Worm (Caenorhabditis elegans): ENCODE data around the gene C13G3.1.

The C13G3.1 gene

DNA sequence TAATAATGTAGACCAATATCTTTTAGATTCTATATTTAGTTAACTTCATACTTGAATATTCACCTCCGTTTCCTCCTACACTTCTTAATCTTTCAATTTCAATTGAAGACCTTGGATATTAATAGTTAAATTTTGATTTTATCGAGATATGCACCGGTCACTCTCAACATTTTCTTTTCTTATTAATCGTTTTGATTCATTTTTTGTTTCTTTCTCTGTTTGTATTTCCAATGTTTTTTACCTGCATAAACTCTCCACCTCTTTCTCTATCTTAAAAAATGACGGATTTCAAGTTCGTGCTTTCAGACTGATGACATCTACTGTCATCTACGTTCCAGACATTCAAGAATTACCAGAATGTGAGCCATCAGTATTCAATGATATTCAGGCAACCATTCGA lies 20.5 kb downstream of the C13G3.1 start, which contains the start of gene frpr-9:
Gene frpr-9 (plus strand): TSS at position 301 of the 400 bp plus-strand sequence.
- TF ChIP-seq ztf-11 (tag; optimal IDR thresholded peaks at IDR 0.05) (no peak), ceh-28 (tag; optimal IDR thresholded peaks at IDR 0.05) (no peak), elt-1 (tag; optimal IDR thresholded peaks at IDR 0.05) (no peak), ZK546.5 (tag; optimal IDR thresholded peaks at IDR 0.05) (no peak), nhr-23 (tag; optimal IDR thresholded peaks at IDR 0.05) (no peak), zag-1 (tag; optimal IDR thresholded peaks at IDR 0.05) (no peak), R02D3.7 (tag; optimal IDR thresholded peaks at IDR 0.05) (no peak), mdl-1 (tag; optimal IDR thresholded peaks at IDR 0.05) (no peak), daf-12 (tag; optimal IDR thresholded peaks at IDR 0.05) (no peak), skn-1 (tag; optimal IDR thresholded peaks at IDR 0.05) (no peak), unc-62 (GFP tag; optimal IDR thresholded peaks at IDR 0.05) (no peak), nhr-12 (tag; optimal IDR thresholded peaks at IDR 0.05) (no peak), fkh-10 (GFP tag; optimal IDR thresholded peaks at IDR 0.05) (no peak), lin-15B (tag; optimal IDR thresholded peaks at IDR 0.05) (no peak), fos-1 (tag; optimal IDR thresholded peaks at IDR 0.05) (no peak), tbx-2 (tag; optimal IDR thresholded peaks at IDR 0.05) (no peak), nhr-43 (tag; optimal IDR thresholded peaks at IDR 0.05; ENCODE audit: poor library complexity, severe bottlenecking) (no peak)

- TF ChIP-seq zag-1 (tag; optimal IDR thresholded peaks at IDR 0.05) (no peak), ztf-4 (tag; optimal IDR thresholded peaks at IDR 0.05) (no peak), nhr-11 (tag; optimal IDR thresholded peaks at IDR 0.05) (no peak), mdl-1 (tag; optimal IDR thresholded peaks at IDR 0.05) (no peak), elt-3 (tag; optimal IDR thresholded peaks at IDR 0.05) (no peak), eor-1 (tag; optimal IDR thresholded peaks at IDR 0.05) (no peak), elt-2 (tag; optimal IDR thresholded peaks at IDR 0.05) (no peak), skn-1 (tag; optimal IDR thresholded peaks at IDR 0.05) (no peak), nhr-76 (tag; optimal IDR thresholded peaks at IDR 0.05) (no peak)
Observed at ce11 chrV:10981113-10981512, 31.2 kb downstream of the C13G3.1 start, which contains the start of gene fig-1. fig-1 (minus strand) TSS chrV:10981213.

DNA sequence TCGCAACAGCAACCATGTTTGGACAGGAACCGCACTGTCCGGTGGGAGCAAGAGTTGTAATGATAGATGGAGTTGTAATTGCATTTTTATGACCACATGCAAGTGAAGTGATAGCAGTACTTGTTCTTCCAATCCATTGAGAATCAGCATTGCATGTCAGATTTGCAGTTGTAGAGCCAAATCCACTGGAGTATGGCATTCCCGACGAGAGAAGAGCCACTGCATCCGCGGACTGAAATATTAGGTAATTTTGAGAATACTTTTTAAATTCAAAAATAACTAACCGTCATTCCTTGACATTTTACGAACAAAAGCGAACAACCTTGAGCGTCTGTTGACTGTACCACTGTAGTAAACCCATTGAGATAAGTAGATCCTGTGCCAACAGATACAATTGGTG lies 37.2 kb downstream of the C13G3.1 start:
- TF ChIP-seq daf-12 (tag; optimal IDR thresholded peaks at IDR 0.05) (no peak), jun-1 (tag; optimal IDR thresholded peaks at IDR 0.05) (no peak), nhr-77 (tag; optimal IDR thresholded peaks at IDR 0.05) (no peak), elt-3 (tag; optimal IDR thresholded peaks at IDR 0.05) (no peak), pqm-1 (tag; optimal IDR thresholded peaks at IDR 0.05) (no peak)

ce11 chrV:10970930-10971329 lies 41.3 kb downstream of the C13G3.1 start:
- TF ChIP-seq nhr-23 (tag; optimal IDR thresholded peaks at IDR 0.05) (peak; percentile 38), ceh-9 (tag; optimal IDR thresholded peaks at IDR 0.05) (no peak)

- TF ChIP-seq hmg-11 (tag; optimal IDR thresholded peaks at IDR 0.05) = no peak
Observed at ce11 chrV:10970070-10970469, 42.2 kb downstream of the C13G3.1 start, which contains the start of gene F17C11.22. F17C11.22 (minus strand) TSS chrV:10970170.

DNA sequence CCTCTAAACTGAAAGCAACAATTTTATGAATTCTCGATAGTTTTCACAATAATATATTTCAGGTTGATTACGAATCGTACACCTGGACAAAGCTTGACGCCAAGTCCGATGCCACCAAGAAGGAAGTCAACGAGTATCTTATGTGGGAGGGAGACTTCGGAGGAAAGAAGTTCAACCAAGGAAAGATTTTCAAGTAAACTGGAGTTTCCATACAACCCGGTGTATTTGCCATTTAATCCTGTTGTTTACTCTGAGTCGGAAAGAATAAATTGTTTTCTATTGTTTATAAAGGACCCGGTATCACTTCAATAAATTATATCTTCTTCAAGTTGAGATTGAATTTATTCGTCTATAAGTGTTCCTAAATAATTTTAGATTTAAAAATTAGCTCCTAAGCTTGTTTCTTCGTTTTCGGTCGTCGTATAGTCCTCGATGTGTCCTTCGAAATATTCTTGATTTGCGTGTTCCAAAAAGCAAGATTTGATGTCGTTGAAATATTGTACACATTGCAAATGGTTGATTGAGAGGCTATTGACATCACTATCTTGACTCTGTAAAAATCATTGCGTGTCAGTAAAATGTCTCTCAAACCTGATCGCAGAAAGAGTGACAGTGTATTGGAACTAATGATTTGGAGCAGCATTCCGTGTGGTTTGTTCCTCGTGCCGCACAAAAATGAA lies 44.5 kb downstream of the C13G3.1 start:
- TF ChIP-seq elt-2 (tag; optimal IDR thresholded peaks at IDR 0.05) (peak; percentile 13), egl-5 (tag; optimal IDR thresholded peaks at IDR 0.05) (no peak)

DNA sequence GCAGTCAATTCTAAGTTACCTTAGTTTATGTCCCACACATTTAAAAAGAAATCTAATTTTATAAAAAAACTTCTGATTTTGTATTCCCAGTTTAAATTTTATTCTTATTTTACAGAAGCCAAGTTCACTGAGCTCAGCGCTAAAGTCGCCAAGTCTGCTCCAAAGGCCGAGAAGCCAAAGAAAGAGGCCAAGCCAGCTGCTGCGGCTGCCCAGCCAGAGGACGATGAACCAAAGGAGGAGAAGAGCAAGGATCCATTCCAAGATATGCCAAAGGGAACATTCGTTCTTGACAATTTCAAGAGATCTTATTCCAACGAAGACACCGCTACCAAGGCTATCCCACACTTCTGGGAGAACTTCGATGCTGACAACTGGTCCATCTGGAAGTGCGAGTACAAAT lies 45.4 kb downstream of the C13G3.1 start:
- TF ChIP-seq nhr-12 (tag; optimal IDR thresholded peaks at IDR 0.05) (no peak), nhr-23 (tag; optimal IDR thresholded peaks at IDR 0.05) (no peak), elt-2 (tag; optimal IDR thresholded peaks at IDR 0.05) (no peak), egl-27 (tag; optimal IDR thresholded peaks at IDR 0.05) (no peak), aly-2 (tag; optimal IDR thresholded peaks at IDR 0.05) (no peak), nhr-76 (tag; optimal IDR thresholded peaks at IDR 0.05) (no peak), lsy-12 (tag; optimal IDR thresholded peaks at IDR 0.05) (no peak), unc-62 (GFP tag; optimal IDR thresholded peaks at IDR 0.05) (no peak), daf-12 (tag; optimal IDR thresholded peaks at IDR 0.05) (no peak), hmg-11 (tag; optimal IDR thresholded peaks at IDR 0.05) (no peak), ama-1 (optimal IDR thresholded peaks at IDR 0.05) (no peak), mml-1 (tag; optimal IDR thresholded peaks at IDR 0.05) (no peak), nhr-43 (tag; optimal IDR thresholded peaks at IDR 0.05; ENCODE audit: poor library complexity, severe bottlenecking) (no peak), zag-1 (tag; optimal IDR thresholded peaks at IDR 0.05) (no peak)
